Worm (Caenorhabditis elegans) whole organism, mixed stage, embryonic: ENCODE data around the gene fbxa-222.

Experiments used
- blmp-1 ChIP-seq: fragments of 150-350 bp; optimal IDR thresholded peaks from 2 replicates; lab custom pipeline; 2014; ENCODE audit warnings: missing biosample characterization, missing genetic modification characterization
- ces-1 ChIP-seq: fragments of 150-350 bp; optimal IDR thresholded peaks from 2 replicates; lab custom pipeline; 2014; ENCODE audit warnings: missing biosample characterization, missing genetic modification reagents, missing genetic modification characterization
- lin-13 ChIP-seq: fragments of 150-350 bp; optimal IDR thresholded peaks from 2 replicates; lab custom pipeline; 2014; ENCODE audit warnings: missing biosample characterization, missing genetic modification characterization
- lin-32 ChIP-seq: fragments of 200-800 bp; sonication (Bioruptor generic); optimal IDR thresholded peaks from 2 replicates; lab custom pipeline; 2018; ENCODE audit warnings: mild to moderate bottlenecking, missing genetic modification characterization, missing compliant biosample characterization
- nhr-76 ChIP-seq: sonication (generic microtip); optimal IDR thresholded peaks from 2 replicates; lab custom pipeline; 2017; ENCODE audit warnings: missing biosample characterization, missing genetic modification characterization
- unc-39 ChIP-seq: fragments of 150-350 bp; optimal IDR thresholded peaks from 2 replicates; lab custom pipeline; 2014; ENCODE audit warnings: missing biosample characterization, missing genetic modification characterization

ce11 chrX:84602-85001, 32.6 kb upstream of the fbxa-222 start:
- TF ChIP-seq ces-1 (GFP tag; lab: Kevin White, UChicago) (no peak), lin-32 (GFP tag; lab: Kevin White, UChicago) (no peak), blmp-1 (no peak), nhr-76 (tag; lab: Kevin White, UChicago) (no peak), unc-39 (no peak), lin-13 (tag; lab: Kevin White, UChicago) (no peak)
